Worm (Caenorhabditis elegans): ENCODE data around the gene lgc-4.
A peak's percentile ranks its signal among the peaks of the same experiment; 100 is the strongest.

DNA sequence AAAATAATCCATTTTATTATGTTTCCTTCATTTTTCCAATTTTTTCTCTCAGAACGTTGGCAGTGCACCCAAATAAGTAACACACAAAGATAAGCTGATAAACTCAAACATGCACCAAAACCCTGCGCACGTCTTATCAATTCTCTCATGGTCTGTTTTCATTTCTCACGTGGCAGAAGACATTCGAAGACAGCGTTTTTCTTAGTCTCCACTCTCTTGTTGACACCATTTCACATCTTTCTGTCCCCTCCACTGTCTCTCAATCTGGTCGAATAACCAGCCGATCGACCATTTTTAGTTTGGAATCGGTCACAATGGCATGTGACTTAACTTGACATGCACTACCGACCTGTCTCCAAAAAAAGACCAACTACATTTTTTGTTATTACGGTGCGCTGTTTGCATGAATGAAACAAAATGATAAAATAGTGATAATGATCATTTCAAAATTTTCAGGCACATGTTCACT is 28.1 kb downstream of the lgc-4 start, which contains the start of gene C35B8.3:
- TF ChIP-seq lsy-2 (tag; optimal IDR thresholded peaks at IDR 0.05) (no peak), mab-5 (tag; optimal IDR thresholded peaks at IDR 0.05) (no peak), F13H6.1 (tag; optimal IDR thresholded peaks at IDR 0.05) (peak; percentile 7), unc-62 (GFP tag; optimal IDR thresholded peaks at IDR 0.05) (no peak), egl-27 (tag; optimal IDR thresholded peaks at IDR 0.05) (no peak), unc-55 (GFP tag; optimal IDR thresholded peaks at IDR 0.05) (no peak)

All from whole organism, L2 larva.